Worm (Caenorhabditis elegans) whole organism, early embryonic: ENCODE data around the gene R13A5.10.

ENCODE experiments used
- B0310.2 ChIP-seq: sonication (generic microtip); optimal IDR thresholded peaks from 2 replicates; lab custom pipeline; 2016; ENCODE audit warnings: mild to moderate bottlenecking, missing genetic modification characterization, missing compliant biosample characterization
- F13C5.2 ChIP-seq: sonication (generic microtip); optimal IDR thresholded peaks from 2 replicates; lab custom pipeline; 2017; ENCODE audit warnings: mild to moderate bottlenecking, missing genetic modification characterization, inconsistent platforms, missing compliant biosample characterization
- aly-1 ChIP-seq: sonication (generic microtip); optimal IDR thresholded peaks from 2 replicates; lab custom pipeline; 2016; ENCODE audit warnings: missing genetic modification characterization, missing compliant biosample characterization
- ama-1 ChIP-seq: fragments of 150-350 bp; optimal IDR thresholded peaks from 2 replicates; lab custom pipeline; 2014
- ceh-13 ChIP-seq: fragments of 200-800 bp; sonication (Bioruptor generic); optimal IDR thresholded peaks from 2 replicates; lab custom pipeline; 2018; ENCODE audit warnings: mild to moderate bottlenecking, missing genetic modification characterization, missing compliant biosample characterization
- ets-7 ChIP-seq: sonication (generic microtip); optimal IDR thresholded peaks from 2 replicates; lab custom pipeline; 2016; ENCODE audit warnings: missing genotype, missing genetic modification characterization, missing compliant biosample characterization
- flt-1 ChIP-seq: fragments of 200-800 bp; sonication (Bioruptor generic); IDR thresholded peaks from 2 replicates; pipeline ENCODE4 v1.3.6; 2022; ENCODE audit warnings: missing genetic modification characterization, missing compliant biosample characterization
- hmg-4 ChIP-seq: fragments of 200-800 bp; sonication (Bioruptor generic); optimal IDR thresholded peaks from 2 replicates; lab custom pipeline; 2018; ENCODE audit warnings: mild to moderate bottlenecking, missing genetic modification characterization, missing compliant biosample characterization
- scrt-1 ChIP-seq: fragments of 200-800 bp; sonication (Bioruptor generic); IDR thresholded peaks from 2 replicates; pipeline ENCODE4 v1.3.6; 2022; ENCODE audit warnings: missing genetic modification characterization, missing compliant biosample characterization
- sea-1 ChIP-seq: fragments of 200-800 bp; sonication (Bioruptor generic); conservative IDR thresholded peaks from 2 replicates; pipeline ENCODE4 v1.3.6; 2022; ENCODE audit warnings: missing genetic modification characterization, missing compliant biosample characterization
- tbx-37 ChIP-seq: fragments of 200-800 bp; sonication (Bioruptor generic); conservative IDR thresholded peaks from 2 replicates; pipeline ENCODE4 v1.3.6; 2022; ENCODE audit warnings: missing genetic modification reagents, missing genetic modification characterization, missing compliant biosample characterization

DNA sequence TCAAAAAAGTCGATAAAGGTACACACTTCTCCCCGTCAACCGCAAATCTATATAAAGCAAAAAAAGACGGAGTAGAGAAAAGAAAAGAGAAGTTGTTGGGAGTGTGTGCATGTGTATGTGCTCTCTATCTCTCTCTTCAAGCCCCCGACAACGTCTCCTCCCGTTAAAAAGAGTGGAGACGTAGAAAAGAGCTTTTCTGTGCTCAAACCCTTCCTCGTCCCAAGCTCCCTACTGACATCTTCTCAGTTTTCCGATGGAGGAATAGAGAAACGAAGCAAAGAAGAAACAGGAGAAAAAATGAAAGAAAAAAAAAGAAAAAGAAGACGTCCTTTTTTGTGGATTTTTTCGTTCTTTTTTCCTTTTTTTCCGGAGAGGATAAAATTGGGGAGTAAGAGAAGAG, 2.2 kb downstream of the R13A5.10 start:
- TF ChIP-seq ama-1: no peak
- no peak for TF ChIP-seq B0310.2 (tag; lab: Kevin White, UChicago)
- no peak for TF ChIP-seq sea-1 (GFP tag; lab: Robert Waterston, UW)
- no peak for TF ChIP-seq hmg-4 (GFP tag; lab: Kevin White, UChicago)
- TF ChIP-seq F13C5.2 (tag; lab: Kevin White, UChicago): no peak
- no peak for TF ChIP-seq ceh-13 (GFP tag; lab: Kevin White, UChicago)
- TF ChIP-seq flt-1 (GFP tag; lab: Robert Waterston, UW): no peak
- no peak for TF ChIP-seq scrt-1 (GFP tag; lab: Robert Waterston, UW)
- TF ChIP-seq tbx-37 (GFP tag; lab: Robert Waterston, UW): no peak
- no peak for TF ChIP-seq ets-7 (tag; lab: Kevin White, UChicago)
- no peak for TF ChIP-seq aly-1 (tag; lab: Kevin White, UChicago)
